Fruit fly (Drosophila melanogaster): ENCODE data around the gene CG4452.

DNA sequence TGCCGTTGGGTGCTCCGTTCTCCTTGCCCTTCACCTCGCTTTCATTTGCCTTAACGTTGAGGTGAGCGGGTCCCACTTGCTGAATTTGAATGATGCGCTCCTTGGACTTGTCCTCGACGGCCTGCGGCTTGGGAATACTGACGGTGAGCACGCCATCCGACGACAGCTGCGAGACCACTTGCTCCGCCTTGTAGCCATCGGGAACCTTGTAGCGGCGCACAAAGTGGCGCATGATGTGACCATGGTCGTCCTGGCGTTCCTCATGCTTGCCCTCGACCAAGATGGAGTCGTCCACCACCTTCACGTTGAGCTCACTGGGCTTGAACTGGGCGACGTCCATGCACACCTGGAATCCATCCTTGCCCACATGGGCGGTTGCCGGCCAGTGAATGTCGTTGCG, 9.4 kb downstream of the CG4452 start:
- TF ChIP-seq h (optimal IDR thresholded peaks at IDR 0.05) (no peak), Sin3A (optimal IDR thresholded peaks at IDR 0.05) (no peak), psq (optimal IDR thresholded peaks at IDR 0.05) (no peak), ttk (optimal IDR thresholded peaks at IDR 0.05) (no peak), insv (optimal IDR thresholded peaks at IDR 0.05) (no peak)

All from Kc167 (cell line).